Worm (Caenorhabditis elegans): ENCODE data around the gene ent-5.

ce11 chrX:4649097-4649496, at the start of gene ent-5:
- no peak for TF ChIP-seq zag-1 (tag; optimal IDR thresholded peaks at IDR 0.05)
- no peak for TF ChIP-seq pax-3 (tag; optimal IDR thresholded peaks at IDR 0.05)
- TF ChIP-seq nhr-77 (tag; optimal IDR thresholded peaks at IDR 0.05) = no peak
- no peak for TF ChIP-seq nhr-237 (tag; optimal IDR thresholded peaks at IDR 0.05)
- no peak for TF ChIP-seq grh-1 (GFP tag; IDR thresholded peaks at IDR 0.05)
- no peak for TF ChIP-seq xbp-1 (tag; optimal IDR thresholded peaks at IDR 0.05)
- no peak for TF ChIP-seq ces-1 (GFP tag; optimal IDR thresholded peaks at IDR 0.05)
- TF ChIP-seq lir-3 (tag; optimal IDR thresholded peaks at IDR 0.05; ENCODE audit: poor library complexity) = no peak
- no peak for TF ChIP-seq snpc-4 (tag; optimal IDR thresholded peaks at IDR 0.05)
- no peak for TF ChIP-seq lin-13 (GFP tag; optimal IDR thresholded peaks at IDR 0.05)
- no peak for TF ChIP-seq jun-1 (tag; optimal IDR thresholded peaks at IDR 0.05)
- TF ChIP-seq ama-1 (optimal IDR thresholded peaks at IDR 0.05) = no peak
